Fruit fly (Drosophila melanogaster) whole organism, embryonic: ENCODE data around the gene ImpL1.
A peak's percentile ranks its signal among the peaks of the same experiment; 100 is the strongest.

ENCODE experiments used
- Ada2b ChIP-seq: fragments of 200-800 bp; sonication (Bioruptor generic); IDR thresholded peaks from 2 replicates; pipeline ENCODE4 v1.3.6; 2022; ENCODE audit warnings: missing biosample characterization, missing genetic modification characterization
- Atf-2 ChIP-seq: fragments of 200-800 bp; sonication (Bioruptor generic); optimal IDR thresholded peaks from 2 replicates; lab custom pipeline; 2016; ENCODE audit warnings: missing biosample characterization, missing genetic modification characterization
- CG10274 ChIP-seq: fragments of 200-800 bp; sonication (Bioruptor generic); optimal IDR thresholded peaks from 3 replicates; lab custom pipeline; 2017; ENCODE audit warnings: missing biosample characterization, mild to moderate bottlenecking, missing genetic modification characterization
- CG12769 ChIP-seq: fragments of 200-800 bp; sonication (Bioruptor generic); optimal IDR thresholded peaks from 2 replicates; lab custom pipeline; 2019; ENCODE audit warnings: missing biosample characterization, mild to moderate bottlenecking, missing genetic modification characterization, moderate library complexity
- CG13624 ChIP-seq: fragments of 200-800 bp; sonication (Bioruptor generic); optimal IDR thresholded peaks from 2 replicates; lab custom pipeline; 2016; ENCODE audit warnings: missing biosample characterization, missing genetic modification characterization
- CG13775 ChIP-seq: fragments of 200-800 bp; sonication (Bioruptor generic); optimal IDR thresholded peaks from 3 replicates; lab custom pipeline; 2017; ENCODE audit warnings: missing biosample characterization, mild to moderate bottlenecking, missing genetic modification characterization
- CG14710 ChIP-seq: fragments of 200-800 bp; sonication (Bioruptor generic); optimal IDR thresholded peaks from 3 replicates; lab custom pipeline; 2019; ENCODE audit warnings: missing biosample characterization, mild to moderate bottlenecking, missing genetic modification characterization, moderate library complexity
- CG1529 ChIP-seq: fragments of 200-800 bp; sonication (Bioruptor generic); optimal IDR thresholded peaks from 3 replicates; lab custom pipeline; 2018; ENCODE audit warnings: missing biosample characterization, missing genetic modification characterization
- CG16813 ChIP-seq: fragments of 200-800 bp; sonication (Bioruptor generic); IDR thresholded peaks from 3 replicates; pipeline ENCODE4 v1.3.6; 2022; ENCODE audit warnings: missing biosample characterization, missing genetic modification characterization; ENCODE audit not compliant: partially characterized antibody
- CG18619 ChIP-seq: fragments of 200-800 bp; sonication (Bioruptor generic); optimal IDR thresholded peaks from 3 replicates; lab custom pipeline; 2017; ENCODE audit warnings: missing biosample characterization, mild to moderate bottlenecking, missing genetic modification characterization
- CG2199 ChIP-seq: fragments of 200-800 bp; sonication (Bioruptor generic); IDR thresholded peaks from 3 replicates; pipeline ENCODE4 v1.3.6; 2022; ENCODE audit warnings: missing biosample characterization, missing genetic modification characterization
- CG33557 ChIP-seq: fragments of 200-800 bp; sonication (Bioruptor generic); optimal IDR thresholded peaks from 2 replicates; lab custom pipeline; 2019; ENCODE audit warnings: missing biosample characterization, mild to moderate bottlenecking, missing genetic modification characterization, moderate library complexity
- CG34224 ChIP-seq: fragments of 200-800 bp; sonication (Bioruptor generic); IDR thresholded peaks from 3 replicates; pipeline ENCODE4 v1.3.6; 2022; ENCODE audit warnings: missing biosample characterization, missing genetic modification characterization; ENCODE audit not compliant: partially characterized antibody
- CG3847 ChIP-seq: fragments of 200-800 bp; sonication (Bioruptor generic); IDR thresholded peaks from 2 replicates; pipeline ENCODE4 v1.3.6; 2022; ENCODE audit warnings: missing biosample characterization, missing genetic modification characterization
- CG43689 ChIP-seq: fragments of 200-800 bp; sonication (Bioruptor generic); IDR thresholded peaks from 2 replicates; pipeline ENCODE4 v1.3.6; 2022; ENCODE audit warnings: missing biosample characterization, missing genetic modification characterization
- CG5180 ChIP-seq: fragments of 200-800 bp; sonication (Bioruptor generic); optimal IDR thresholded peaks from 3 replicates; lab custom pipeline; 2017; ENCODE audit warnings: missing biosample characterization, missing genetic modification characterization, mild to moderate bottlenecking, moderate library complexity, missing genetic modification reagents
- CG7357 ChIP-seq: fragments of 200-800 bp; sonication (Bioruptor generic); IDR thresholded peaks from 3 replicates; pipeline ENCODE4 v1.3.6; 2022; ENCODE audit warnings: missing biosample characterization, missing genetic modification characterization
- CG7839 ChIP-seq: fragments of 200-800 bp; sonication (Bioruptor generic); optimal IDR thresholded peaks from 3 replicates; lab custom pipeline; 2018; ENCODE audit warnings: missing biosample characterization, mild to moderate bottlenecking, missing genetic modification characterization, moderate library complexity
- CG7963 ChIP-seq: fragments of 200-800 bp; sonication (Bioruptor generic); IDR thresholded peaks from 3 replicates; pipeline ENCODE4 v1.3.6; 2022; ENCODE audit warnings: missing biosample characterization, missing genetic modification characterization; ENCODE audit not compliant: partially characterized antibody
- CG8290 ChIP-seq, 3 experiments: fragments of 200-800 bp; sonication (Bioruptor generic); optimal IDR thresholded peaks; 2 replicates each; lab custom pipeline; 2016 to 2019; ENCODE audit warnings: missing biosample characterization in 3 of 3, missing genetic modification characterization in 3 of 3, mild to moderate bottlenecking in 2 of 3, moderate library complexity in 1 of 3
- CG8765 ChIP-seq: fragments of 200-800 bp; sonication (Bioruptor generic); IDR thresholded peaks from 2 replicates; pipeline ENCODE4 v1.3.6; 2022; ENCODE audit warnings: missing biosample characterization, missing genetic modification characterization
- CG9609 ChIP-seq: fragments of 200-800 bp; sonication (Bioruptor generic); optimal IDR thresholded peaks from 3 replicates; lab custom pipeline; 2016; ENCODE audit warnings: missing biosample characterization, missing genetic modification characterization
- CrebB ChIP-seq: fragments of 200-800 bp; sonication (Bioruptor generic); optimal IDR thresholded peaks from 3 replicates; lab custom pipeline; 2018; ENCODE audit warnings: missing biosample characterization, mild to moderate bottlenecking, missing genetic modification characterization
- Dip3 ChIP-seq: fragments of 200-800 bp; sonication (Bioruptor generic); optimal IDR thresholded peaks from 3 replicates; lab custom pipeline; 2016; ENCODE audit warnings: missing biosample characterization, missing genetic modification characterization
- Dll ChIP-seq: fragments of 200-800 bp; sonication (Bioruptor generic); IDR thresholded peaks from 4 replicates; pipeline ENCODE4 v1.3.6; 2022; ENCODE audit warnings: missing biosample characterization, missing genetic modification characterization; ENCODE audit not compliant: partially characterized antibody
- Doc2 ChIP-seq: fragments of 200-800 bp; sonication (Bioruptor generic); IDR thresholded peaks from 2 replicates; pipeline ENCODE4 v1.3.6; 2022; ENCODE audit warnings: missing biosample characterization, missing genetic modification characterization
- Gsc ChIP-seq: fragments of 200-800 bp; sonication (Bioruptor generic); IDR thresholded peaks from 2 replicates; pipeline ENCODE4 v1.3.6; 2022; ENCODE audit warnings: missing biosample characterization, missing genetic modification characterization
- H15 ChIP-seq: fragments of 200-800 bp; sonication (Bioruptor generic); IDR thresholded peaks from 3 replicates; pipeline ENCODE4 v1.3.6; 2022; ENCODE audit warnings: missing biosample characterization, missing genetic modification characterization
- Lim3 ChIP-seq: fragments of 200-800 bp; sonication (Bioruptor generic); IDR thresholded peaks from 2 replicates; pipeline ENCODE4 v1.3.6; 2022; ENCODE audit warnings: missing biosample characterization, missing genetic modification characterization
- MBD-R2 ChIP-seq: fragments of 200-800 bp; sonication (Bioruptor generic); IDR thresholded peaks from 2 replicates; pipeline ENCODE4 v1.3.6; 2022; ENCODE audit warnings: missing biosample characterization, missing genetic modification characterization
- Neu2 ChIP-seq: fragments of 200-800 bp; sonication (Bioruptor generic); optimal IDR thresholded peaks from 3 replicates; lab custom pipeline; 2016; ENCODE audit warnings: missing biosample characterization, missing genetic modification characterization, borderline replicate concordance
- Oaz ChIP-seq: fragments of 200-800 bp; sonication (Bioruptor generic); IDR thresholded peaks from 2 replicates; pipeline ENCODE4 v1.3.6; 2022; ENCODE audit warnings: missing biosample characterization, missing genetic modification characterization
- Ptx1 ChIP-seq: fragments of 200-800 bp; sonication (Bioruptor generic); IDR thresholded peaks from 2 replicates; pipeline ENCODE4 v1.3.6; 2022; ENCODE audit warnings: missing biosample characterization, missing genetic modification characterization
- Side ChIP-seq: fragments of 200-800 bp; sonication (Bioruptor generic); optimal IDR thresholded peaks from 2 replicates; lab custom pipeline; 2016; ENCODE audit warnings: missing biosample characterization, missing genetic modification characterization
- cad ChIP-seq: fragments of >200 bp; optimal IDR thresholded peaks from 2 replicates; lab custom pipeline; 2017; ENCODE audit warnings: missing biosample characterization, missing genetic modification characterization
- dysf ChIP-seq: fragments of 200-800 bp; sonication (Bioruptor generic); IDR thresholded peaks from 3 replicates; pipeline ENCODE4 v1.3.6; 2022; ENCODE audit warnings: missing biosample characterization, missing genetic modification characterization
- fd102C ChIP-seq: fragments of 200-800 bp; sonication (Bioruptor generic); optimal IDR thresholded peaks from 2 replicates; lab custom pipeline; 2018; ENCODE audit warnings: missing biosample characterization, mild to moderate bottlenecking, missing genetic modification characterization, moderate library complexity
- hb ChIP-seq: fragments of 200-800 bp; sonication (Bioruptor generic); IDR thresholded peaks from 3 replicates; pipeline ENCODE4 v1.3.6; 2022; ENCODE audit warnings: missing biosample characterization, missing genetic modification characterization; ENCODE audit not compliant: partially characterized antibody
- her ChIP-seq: fragments of 200-800 bp; sonication (Bioruptor generic); optimal IDR thresholded peaks from 2 replicates; lab custom pipeline; 2016; ENCODE audit warnings: missing biosample characterization, missing genetic modification characterization
- hth ChIP-seq: fragments of >200 bp; optimal IDR thresholded peaks from 2 replicates; lab custom pipeline; 2017; ENCODE audit warnings: inconsistent platforms
- knrl ChIP-seq: fragments of 200-800 bp; sonication (Bioruptor generic); IDR thresholded peaks from 3 replicates; pipeline ENCODE4 v1.3.6; 2022; ENCODE audit warnings: missing biosample characterization, missing genetic modification characterization; ENCODE audit not compliant: partially characterized antibody
- nau ChIP-seq: fragments of 200-800 bp; sonication (Bioruptor generic); optimal IDR thresholded peaks from 3 replicates; lab custom pipeline; 2017; ENCODE audit warnings: missing biosample characterization, mild to moderate bottlenecking, missing genetic modification characterization, missing genetic modification reagents
- p53 ChIP-seq: fragments of 200-800 bp; sonication (Bioruptor generic); optimal IDR thresholded peaks from 2 replicates; lab custom pipeline; 2016; ENCODE audit warnings: missing biosample characterization, missing genetic modification characterization
- phol ChIP-seq: fragments of 200-800 bp; sonication (Bioruptor generic); optimal IDR thresholded peaks from 3 replicates; lab custom pipeline; 2018; ENCODE audit warnings: missing biosample characterization, mild to moderate bottlenecking, missing genetic modification characterization, moderate library complexity
- pum ChIP-seq: fragments of 200-800 bp; sonication (Bioruptor generic); optimal IDR thresholded peaks from 2 replicates; lab custom pipeline; 2016; ENCODE audit warnings: missing biosample characterization, missing genetic modification characterization
- ro ChIP-seq: fragments of 200-800 bp; sonication (Bioruptor generic); IDR thresholded peaks from 2 replicates; pipeline ENCODE4 v1.3.6; 2022; ENCODE audit warnings: missing biosample characterization, missing genetic modification characterization
- sens ChIP-seq: fragments of 200-800 bp; sonication (Bioruptor generic); peaks from one replicate; lab custom pipeline; 2016; ENCODE audit warnings: missing biosample characterization, missing genetic modification characterization
- sima ChIP-seq: fragments of 200-800 bp; sonication (Bioruptor generic); optimal IDR thresholded peaks from 2 replicates; lab custom pipeline; 2016; ENCODE audit warnings: missing biosample characterization, missing genetic modification characterization
- tgo ChIP-seq: fragments of 200-800 bp; sonication (Bioruptor generic); IDR thresholded peaks from 3 replicates; pipeline ENCODE4 v1.3.6; 2022; ENCODE audit warnings: missing biosample characterization, missing genetic modification characterization
- usp ChIP-seq: fragments of >200 bp; optimal IDR thresholded peaks from 2 replicates; lab custom pipeline; 2017; ENCODE audit warnings: missing biosample characterization, missing genetic modification characterization
- wor ChIP-seq: fragments of 200-800 bp; sonication (Bioruptor generic); IDR thresholded peaks from 2 replicates; pipeline ENCODE4 v1.3.6; 2022; ENCODE audit warnings: missing biosample characterization, missing genetic modification characterization
- z ChIP-seq: fragments of 200-800 bp; sonication (Bioruptor generic); IDR thresholded peaks from 3 replicates; pipeline ENCODE4 v1.3.6; 2022; ENCODE audit warnings: missing biosample characterization, missing genetic modification characterization

Gene ImpL1

dm6 chr3L:13432791-13433190 lies 50.2 kb downstream of the ImpL1 start (continued):
- TF ChIP-seq CG1529 (GFP tag; lab: Kevin White, UChicago) (no peak), CG3847 (GFP tag; lab: Robert Waterston, UW) (no peak), CG43689 (GFP tag; lab: Robert Waterston, UW) (no peak), CG8290 (GFP tag; optimal IDR thresholded peaks at IDR 0.05; lab: Kevin White, UChicago) (no peak), CG8290 (tag; optimal IDR thresholded peaks at IDR 0.05; lab: Kevin White, UChicago) (no peak), Neu2 (GFP tag; lab: Kevin White, UChicago) (no peak), CrebB (tag; lab: Kevin White, UChicago) (no peak), Gsc (no peak), Dll (peak; percentile 19; the same call in 1 of the 4 replicates), CG7963 (GFP tag; lab: Robert Waterston, UW) (peak; percentile 39; the same call in 2 of the 3 replicates), p53 (GFP tag; lab: Kevin White, UChicago) (no peak), fd102C (GFP tag; lab: Kevin White, UChicago) (no peak), usp (GFP tag; lab: Kevin White, UChicago) (no peak), CG14710 (tag; lab: Kevin White, UChicago) (no peak), CG7839 (tag; lab: Kevin White, UChicago) (no peak), sens (peak; percentile 54), CG5180 (GFP tag; lab: Kevin White, UChicago) (no peak), tgo (GFP tag; lab: Robert Waterston, UW) (no peak), Side (GFP tag; lab: Kevin White, UChicago) (no peak), nau (GFP tag; lab: Kevin White, UChicago) (no peak), wor (no peak), Dip3 (no peak), Lim3 (GFP tag; lab: Robert Waterston, UW) (no peak), CG8765 (GFP tag; lab: Robert Waterston, UW) (no peak), Oaz (no peak), CG12769 (peak; percentile 64), CG2199 (0 out of 3 replicates have a peak, but pooled peaks have one; percentile 10), CG10274 (GFP tag; lab: Kevin White, UChicago) (no peak), CG7357 (GFP tag; lab: Robert Waterston, UW) (no peak), Ada2b (GFP tag; lab: Robert Waterston, UW) (no peak), Atf-2 (GFP tag; lab: Kevin White, UChicago) (no peak), Doc2 (GFP tag; lab: Robert Waterston, UW) (no peak), hth (no peak), CG16813 (GFP tag; lab: Robert Waterston, UW) (peak; percentile 73), ro (GFP tag; lab: Robert Waterston, UW) (no peak), cad (no peak), CG13624 (GFP tag; lab: Kevin White, UChicago) (no peak), Ptx1 (GFP tag; lab: Robert Waterston, UW) (no peak), hb (no peak), pum (no peak), CG18619 (no peak), MBD-R2 (GFP tag; lab: Robert Waterston, UW) (no peak), phol (tag; lab: Kevin White, UChicago) (no peak), dysf (GFP tag; lab: Robert Waterston, UW) (no peak), CG33557 (GFP tag; lab: Kevin White, UChicago) (no peak), her (GFP tag; lab: Kevin White, UChicago) (no peak), H15 (GFP tag; lab: Robert Waterston, UW) (no peak), z (peak; percentile 55; the same call in 1 of the 3 replicates), knrl (GFP tag; lab: Robert Waterston, UW) (peak; percentile 19; the same call in 2 of the 3 replicates), CG34224 (peak; percentile 46; the same call in 2 of the 3 replicates), sima (GFP tag; lab: Kevin White, UChicago) (no peak), CG13775 (GFP tag; lab: Kevin White, UChicago) (no peak), CG9609 (GFP tag; lab: Kevin White, UChicago) (no peak)
